Worm (Caenorhabditis elegans) whole organism, L4 larva: Measurements from ENCODE around the gene hot-9.
A peak's percentile ranks its signal among the peaks of the same experiment; 100 is the strongest.

Experiments
- F10B5.3 ChIP-seq: sonication (generic microtip); optimal IDR thresholded peaks from 2 replicates; lab custom pipeline; 2016; ENCODE audit warnings: mild to moderate bottlenecking, missing genetic modification characterization, missing compliant biosample characterization
- F26F4.8 ChIP-seq: fragments of 200-800 bp; sonication (Bioruptor generic); conservative IDR thresholded peaks from 2 replicates; pipeline ENCODE4 v1.3.6; 2022; ENCODE audit warnings: missing genetic modification characterization, missing compliant biosample characterization
- F37D6.2 ChIP-seq: sonication (generic microtip); optimal IDR thresholded peaks from 2 replicates; lab custom pipeline; 2016; ENCODE audit warnings: mild to moderate bottlenecking, missing genetic modification characterization, missing compliant biosample characterization
- F44E2.7 ChIP-seq: fragments of 200-800 bp; sonication (Bioruptor generic); IDR thresholded peaks from 2 replicates; pipeline ENCODE4 v2.1.2; 2022; ENCODE audit warnings: missing genetic modification characterization, missing compliant biosample characterization
- F49E8.2 ChIP-seq: sonication (generic microtip); optimal IDR thresholded peaks from 2 replicates; lab custom pipeline; 2016; ENCODE audit warnings: missing compliant biosample characterization, mild to moderate bottlenecking, missing genetic modification characterization, borderline replicate concordance
- R02D3.7 ChIP-seq: fragments of 150-350 bp; sonication (generic microtip); optimal IDR thresholded peaks from 3 replicates; lab custom pipeline; 2014; ENCODE audit warnings: missing biosample characterization, missing genetic modification characterization
- T20F7.1 ChIP-seq: fragments of 200-800 bp; sonication (Bioruptor generic); optimal IDR thresholded peaks from 2 replicates; lab custom pipeline; 2018; ENCODE audit warnings: mild to moderate bottlenecking, missing genetic modification characterization, missing compliant biosample characterization
- T26A8.4 ChIP-seq: fragments of 200-800 bp; sonication (Bioruptor generic); IDR thresholded peaks from 2 replicates; pipeline ENCODE4 v1.3.6; 2022; ENCODE audit warnings: missing genetic modification characterization, missing compliant biosample characterization
- ZK337.2 ChIP-seq: fragments of 200-800 bp; sonication (Bioruptor generic); IDR thresholded peaks from 2 replicates; pipeline ENCODE4 v1.3.6; 2022; ENCODE audit warnings: missing genetic modification reagents, missing genetic modification characterization, missing compliant biosample characterization
- ama-1 ChIP-seq: fragments of 150-350 bp; optimal IDR thresholded peaks from 2 replicates; lab custom pipeline; 2014; ENCODE audit warnings: inconsistent platforms, mixed read lengths
- arid-1 ChIP-seq: fragments of 200-800 bp; sonication (Bioruptor generic); conservative IDR thresholded peaks from 2 replicates; pipeline ENCODE4 v1.3.6; 2022; ENCODE audit warnings: missing genetic modification reagents, missing genetic modification characterization, missing compliant biosample characterization
- ceh-44 ChIP-seq: fragments of 200-800 bp; sonication (Bioruptor generic); IDR thresholded peaks from 2 replicates; pipeline ENCODE4 v1.3.6; 2022; ENCODE audit warnings: missing genetic modification reagents, missing genetic modification characterization, missing compliant biosample characterization
- ceh-82 ChIP-seq: sonication (generic microtip); optimal IDR thresholded peaks from 2 replicates; lab custom pipeline; 2017; ENCODE audit warnings: missing biosample characterization, missing genetic modification characterization
- ces-1 ChIP-seq: fragments of 150-350 bp; sonication (generic microtip); optimal IDR thresholded peaks from 4 replicates; lab custom pipeline; 2014; ENCODE audit warnings: missing biosample characterization, missing genetic modification reagents, missing genetic modification characterization
- daf-12 ChIP-seq: fragments of 150-350 bp; optimal IDR thresholded peaks from 2 replicates; lab custom pipeline; 2014; ENCODE audit warnings: missing biosample characterization, missing genetic modification reagents, missing genetic modification characterization
- daf-16 ChIP-seq, 3 experiments: sonication (generic microtip); optimal IDR thresholded peaks; 2 replicates each; lab custom pipeline; 2016 to 2017; ENCODE audit warnings: missing genetic modification characterization in 3 of 3, missing genetic modification reagents in 3 of 3, mild to moderate bottlenecking in 2 of 3, missing compliant biosample characterization in 2 of 3, missing biosample characterization in 1 of 3, moderate library complexity in 1 of 3
- daf-19 ChIP-seq: fragments of 200-800 bp; sonication (Bioruptor generic); conservative IDR thresholded peaks from 2 replicates; pipeline ENCODE4 v1.3.6; 2022; ENCODE audit warnings: missing genetic modification characterization, missing compliant biosample characterization
- dmd-8 ChIP-seq: fragments of 200-800 bp; sonication (Bioruptor generic); IDR thresholded peaks from 2 replicates; pipeline ENCODE4 v1.3.6; 2022; ENCODE audit warnings: missing genetic modification characterization, missing compliant biosample characterization
- dmd-9 ChIP-seq: fragments of 200-800 bp; sonication (Bioruptor generic); IDR thresholded peaks from 2 replicates; pipeline ENCODE4 v1.3.6; 2022; ENCODE audit warnings: missing genetic modification reagents, missing genetic modification characterization, missing compliant biosample characterization
- dpl-1 ChIP-seq: fragments of 150-350 bp; optimal IDR thresholded peaks from 2 replicates; lab custom pipeline; 2014; ENCODE audit warnings: missing biosample characterization, missing genetic modification reagents, missing genetic modification characterization
- dve-1 ChIP-seq: sonication (generic microtip); optimal IDR thresholded peaks from 2 replicates; lab custom pipeline; 2017; ENCODE audit warnings: antibody characterized with exemption, mild to moderate bottlenecking, missing genetic modification characterization, missing compliant biosample characterization; ENCODE audit not compliant: insufficient read depth
- egl-27 ChIP-seq: sonication (generic microtip); optimal IDR thresholded peaks from 3 replicates; lab custom pipeline; 2017; ENCODE audit warnings: missing biosample characterization, missing genetic modification reagents, missing genetic modification characterization
- egl-43 ChIP-seq: fragments of 200-800 bp; sonication (Bioruptor generic); IDR thresholded peaks from 2 replicates; pipeline ENCODE4 v1.3.6; 2022; ENCODE audit warnings: missing genetic modification reagents, missing genetic modification characterization, missing compliant biosample characterization
- fkh-10 ChIP-seq: fragments of 150-350 bp; optimal IDR thresholded peaks from 2 replicates; lab custom pipeline; 2014; ENCODE audit warnings: missing biosample characterization, missing genetic modification reagents, missing genetic modification characterization
- gei-8 ChIP-seq: fragments of 200-800 bp; sonication (Bioruptor generic); optimal IDR thresholded peaks from 2 replicates; lab custom pipeline; 2018; ENCODE audit warnings: mild to moderate bottlenecking, missing genetic modification characterization, missing compliant biosample characterization
- hif-1 ChIP-seq, 2 experiments: sonication (generic microtip); optimal IDR thresholded peaks; 2 replicates each; lab custom pipeline; 2016 to 2017; ENCODE audit warnings: missing compliant biosample characterization in 2 of 2, missing genetic modification characterization in 2 of 2, missing genetic modification reagents in 2 of 2, missing genotype in 2 of 2, mild to moderate bottlenecking in 1 of 2
- hmg-1.1 ChIP-seq: fragments of 200-800 bp; sonication (Bioruptor generic); IDR thresholded peaks from 2 replicates; pipeline ENCODE4 v1.3.6; 2022; ENCODE audit warnings: missing genetic modification reagents, missing genetic modification characterization, missing compliant biosample characterization
- lim-7 ChIP-seq: fragments of 200-800 bp; sonication (Bioruptor generic); IDR thresholded peaks from 2 replicates; pipeline ENCODE4 v1.3.6; 2022; ENCODE audit warnings: missing genetic modification characterization, missing compliant biosample characterization
- lin-1 ChIP-seq: fragments of 200-800 bp; sonication (Bioruptor generic); IDR thresholded peaks from 2 replicates; pipeline ENCODE4 v1.3.6; 2022; ENCODE audit warnings: missing genetic modification reagents, missing genetic modification characterization, missing compliant biosample characterization
- lin-13 ChIP-seq: fragments of 150-350 bp; optimal IDR thresholded peaks from 2 replicates; lab custom pipeline; 2014; ENCODE audit warnings: missing biosample characterization, missing genetic modification reagents, missing genetic modification characterization
- madf-9 ChIP-seq: fragments of 200-800 bp; sonication (Bioruptor generic); conservative IDR thresholded peaks from 2 replicates; pipeline ENCODE4 v1.3.6; 2022; ENCODE audit warnings: missing genetic modification reagents, missing genetic modification characterization, missing compliant biosample characterization
- mdl-1 ChIP-seq, 2 experiments: fragments of 150-350 bp in 1 of 2; sonication (generic microtip) in 1 of 2; optimal IDR thresholded peaks; 2 replicates each; lab custom pipeline; 2014 to 2017; ENCODE audit warnings: missing biosample characterization in 2 of 2, missing genetic modification characterization in 2 of 2
- mdt-29 ChIP-seq: fragments of 200-800 bp; sonication (Bioruptor generic); IDR thresholded peaks from 2 replicates; pipeline ENCODE4 v1.3.6; 2022; ENCODE audit warnings: missing genetic modification reagents, missing genetic modification characterization, missing compliant biosample characterization
- mes-2 ChIP-seq: sonication (generic microtip); optimal IDR thresholded peaks from 2 replicates; lab custom pipeline; 2016; ENCODE audit warnings: missing genotype, mild to moderate bottlenecking, missing genetic modification characterization, missing compliant biosample characterization; ENCODE audit not compliant: poor library complexity, severe bottlenecking
- nhr-11 ChIP-seq: fragments of 150-350 bp; optimal IDR thresholded peaks from 2 replicates; lab custom pipeline; 2014; ENCODE audit warnings: missing biosample characterization, missing genetic modification characterization
- nhr-237 ChIP-seq: sonication (generic microtip); optimal IDR thresholded peaks from 2 replicates; lab custom pipeline; 2017; ENCODE audit warnings: missing biosample characterization, missing genetic modification characterization
- nhr-48 ChIP-seq: sonication (generic microtip); optimal IDR thresholded peaks from 2 replicates; lab custom pipeline; 2016; ENCODE audit warnings: mild to moderate bottlenecking, missing genetic modification characterization, missing compliant biosample characterization
- nhr-76 ChIP-seq: fragments of 150-350 bp; optimal IDR thresholded peaks from 2 replicates; lab custom pipeline; 2014; ENCODE audit warnings: missing biosample characterization, missing genetic modification characterization
- nhr-77 ChIP-seq: fragments of 150-350 bp; optimal IDR thresholded peaks from 2 replicates; lab custom pipeline; 2014; ENCODE audit warnings: missing biosample characterization, missing genetic modification characterization
- pha-4 ChIP-seq, 2 experiments: fragments of 150-350 bp in 1 of 2; fragments of 200-800 bp in 1 of 2; sonication (Bioruptor generic) in 1 of 2; IDR thresholded peaks in 1 of 2; optimal IDR thresholded peaks in 1 of 2; 2 replicates each; pipeline versions ENCODE4 v1.3.6 to Lab custom; 2014 to 2022; ENCODE audit warnings: missing genetic modification characterization in 2 of 2, missing genetic modification reagents in 2 of 2, missing biosample characterization in 1 of 2, missing compliant biosample characterization in 1 of 2
- php-3 ChIP-seq: fragments of 200-800 bp; sonication (Bioruptor generic); IDR thresholded peaks from 2 replicates; pipeline ENCODE4 v1.3.6; 2022; ENCODE audit warnings: missing genetic modification reagents, missing genetic modification characterization, missing compliant biosample characterization
- rbr-2 ChIP-seq: sonication (generic microtip); optimal IDR thresholded peaks from 2 replicates; lab custom pipeline; 2016; ENCODE audit warnings: missing genotype, missing genetic modification characterization, missing compliant biosample characterization
- saeg-2 ChIP-seq: fragments of 200-800 bp; sonication (Bioruptor generic); IDR thresholded peaks from 2 replicates; pipeline ENCODE4 v1.3.6; 2022; ENCODE audit warnings: missing genetic modification reagents, missing genetic modification characterization, missing compliant biosample characterization
- sdz-12 ChIP-seq: fragments of 200-800 bp; sonication (Bioruptor generic); optimal IDR thresholded peaks from 2 replicates; lab custom pipeline; 2018; ENCODE audit warnings: mild to moderate bottlenecking, missing genetic modification characterization, missing compliant biosample characterization
- set-16 ChIP-seq: fragments of 200-800 bp; sonication (Bioruptor generic); IDR thresholded peaks from 2 replicates; pipeline ENCODE4 v1.3.6; 2022; ENCODE audit warnings: missing genetic modification reagents, missing genetic modification characterization, missing compliant biosample characterization
- snpc-1.2 ChIP-seq: fragments of 200-800 bp; sonication (Bioruptor generic); IDR thresholded peaks from 2 replicates; pipeline ENCODE4 v1.3.6; 2022; ENCODE audit warnings: missing genetic modification reagents, missing genetic modification characterization, missing compliant biosample characterization
- snpc-4 ChIP-seq: fragments of 150-350 bp; optimal IDR thresholded peaks from 2 replicates; lab custom pipeline; 2014; ENCODE audit warnings: missing biosample characterization, missing genetic modification characterization
- tag-97 ChIP-seq: fragments of 200-800 bp; sonication (Bioruptor generic); IDR thresholded peaks from 2 replicates; pipeline ENCODE4 v1.3.6; 2022; ENCODE audit warnings: missing genetic modification characterization, missing compliant biosample characterization
- tra-1 ChIP-seq: fragments of 200-800 bp; sonication (Bioruptor generic); IDR thresholded peaks from 2 replicates; pipeline ENCODE4 v1.3.6; 2022; ENCODE audit warnings: missing genetic modification reagents, missing genetic modification characterization, missing compliant biosample characterization
- zfp-2 ChIP-seq: sonication (generic microtip); optimal IDR thresholded peaks from 2 replicates; lab custom pipeline; 2016; ENCODE audit warnings: mild to moderate bottlenecking, missing genetic modification characterization, missing compliant biosample characterization

Gene hot-9

ce11 chrIV:5038744-5039143, 6.5 kb downstream of the hot-9 start (continued):
- TF ChIP-seq dve-1 (tag; lab: Kevin White, UChicago) (no peak), hif-1 (tag; optimal IDR thresholded peaks at IDR 0.05; lab: Kevin White, UChicago) (no peak), daf-12 (no peak), zfp-2 (tag; lab: Kevin White, UChicago) (no peak), daf-16 (GFP tag; optimal IDR thresholded peaks at IDR 0.05; lab: Kevin White, UChicago) (peak; percentile 9 to 60), daf-16 (tag; optimal IDR thresholded peaks at IDR 0.05; lab: Kevin White, UChicago) (no peak), mdl-1 (tag; optimal IDR thresholded peaks at IDR 0.05; lab: Kevin White, UChicago) (no peak), mdt-29 (GFP tag; lab: Robert Waterston, UW) (peak; percentile 62; the same call in 1 of the 2 replicates), egl-43 (no peak; the same call in 1 of the 2 replicates), arid-1 (peak; percentile 80), F37D6.2 (tag; lab: Kevin White, UChicago) (no peak), gei-8 (GFP tag; lab: Kevin White, UChicago) (peak; percentile 11), nhr-11 (no peak), T26A8.4 (GFP tag; lab: Robert Waterston, UW) (peak; percentile 65), madf-9 (GFP tag; lab: Robert Waterston, UW) (peak; percentile 59; the same call in 1 of the 2 replicates), F44E2.7 (peak; percentile 79; the same call in 1 of the 2 replicates), hmg-1.1 (GFP tag; lab: Robert Waterston, UW) (no peak; the same call in 1 of the 2 replicates), saeg-2 (GFP tag; lab: Robert Waterston, UW) (peak; percentile 46; the same call in 1 of the 2 replicates), tag-97 (no peak), tra-1 (GFP tag; lab: Robert Waterston, UW) (peak; percentile 54; the same call in 1 of the 2 replicates), snpc-1.2 (GFP tag; lab: Robert Waterston, UW) (peak; percentile 99), snpc-4 (tag; lab: Kevin White, UChicago) (no peak), ces-1 (no peak), R02D3.7 (no peak), nhr-237 (no peak), ceh-82 (no peak), ceh-44 (GFP tag; lab: Robert Waterston, UW) (peak; percentile 88), nhr-48 (tag; lab: Kevin White, UChicago) (no peak), pha-4 (GFP tag; IDR thresholded peaks at IDR 0.05; lab: Robert Waterston, UW) (peak; percentile 82), pha-4 (tag; optimal IDR thresholded peaks at IDR 0.05; lab: Kevin White, UChicago) (no peak), dmd-8 (GFP tag; lab: Robert Waterston, UW) (peak; percentile 92), nhr-77 (tag; lab: Kevin White, UChicago) (no peak), ZK337.2 (GFP tag; lab: Robert Waterston, UW) (0 out of 2 replicates have a peak, but pooled peaks have one; percentile 5), dpl-1 (GFP tag; lab: Kevin White, UChicago) (no peak), egl-27 (tag; lab: Kevin White, UChicago) (no peak), fkh-10 (no peak), F49E8.2 (tag; lab: Kevin White, UChicago) (peak; percentile 32), ama-1 (no peak), lin-13 (GFP tag; lab: Kevin White, UChicago) (no peak), lin-1 (GFP tag; lab: Robert Waterston, UW) (peak; percentile 61), lim-7 (no peak; the same call in 1 of the 2 replicates), nhr-76 (tag; lab: Kevin White, UChicago) (no peak), F10B5.3 (tag; lab: Kevin White, UChicago) (no peak), mes-2 (tag; lab: Kevin White, UChicago) (no peak), rbr-2 (tag; lab: Kevin White, UChicago) (peak; percentile 16), sdz-12 (GFP tag; lab: Kevin White, UChicago) (peak; percentile 8), daf-19 (GFP tag; lab: Robert Waterston, UW) (0 out of 2 replicates have a peak, but pooled peaks have one; percentile 63), dmd-9 (GFP tag; lab: Robert Waterston, UW) (no peak), T20F7.1 (GFP tag; lab: Kevin White, UChicago) (peak; percentile 32), F26F4.8 (GFP tag; lab: Robert Waterston, UW) (peak; percentile 84), set-16 (GFP tag; lab: Robert Waterston, UW) (no peak), php-3 (GFP tag; lab: Robert Waterston, UW) (no peak)
